Worm (Caenorhabditis elegans) whole organism, dauer: ENCODE data around the gene dhhc-10.

Experiments
- unc-62 ChIP-seq: sonication (generic microtip); optimal IDR thresholded peaks from 2 replicates; lab custom pipeline; 2017; ENCODE audit warnings: missing biosample characterization, missing genetic modification reagents, missing genetic modification characterization

The dhhc-10 gene

ce11 chrX:4742285-4742684, 35.3 kb downstream of the dhhc-10 start:
- TF ChIP-seq unc-62 (GFP tag; lab: Kevin White, UChicago) = no peak

ce11 chrX:4744037-4744436, 37.1 kb downstream of the dhhc-10 start:
- TF ChIP-seq unc-62 (GFP tag; lab: Kevin White, UChicago) = no peak

ce11 chrX:4749080-4749479, 42.1 kb downstream of the dhhc-10 start, which contains the start of gene lon-2:
lon-2 (minus strand) TSS chrX:4749083.
- TF ChIP-seq unc-62 (GFP tag; lab: Kevin White, UChicago) = no peak

DNA sequence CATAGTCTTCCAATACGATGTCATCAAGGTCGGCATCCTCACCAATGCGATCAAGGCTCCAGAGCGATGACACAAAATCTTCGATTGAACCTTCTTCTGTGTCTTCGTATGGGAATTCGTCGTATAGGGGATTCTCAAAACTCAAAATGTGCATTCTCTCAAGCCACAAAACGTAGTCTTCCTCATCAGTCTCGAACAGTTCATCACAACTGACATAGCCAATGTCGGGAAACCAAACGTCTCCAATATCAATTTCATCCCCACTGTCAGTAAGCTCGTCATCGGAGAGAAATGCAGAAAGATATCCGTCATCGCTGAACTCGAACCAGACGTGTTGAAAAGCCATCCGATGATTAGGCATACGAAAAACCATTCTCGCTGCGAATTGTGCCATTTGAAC, 47.7 kb downstream of the dhhc-10 start, which contains the start of gene C39E6.2:
Gene C39E6.2 (minus strand): TSS at position 394 of the 400 bp plus-strand sequence.
- no peak for TF ChIP-seq unc-62 (GFP tag; lab: Kevin White, UChicago)
